Fruit fly (Drosophila melanogaster) ovary, adult (tissue): ENCODE results near the gene Unc-115a.

ENCODE experiments used
- CG17801 ChIP-seq: fragments of 200-800 bp; optimal IDR thresholded peaks from 2 replicates; lab custom pipeline; 2019; ENCODE audit warnings: missing biosample characterization, mild to moderate bottlenecking, missing genetic modification characterization, moderate library complexity; ENCODE audit not compliant: partially characterized antibody

The Unc-115a gene

DNA sequence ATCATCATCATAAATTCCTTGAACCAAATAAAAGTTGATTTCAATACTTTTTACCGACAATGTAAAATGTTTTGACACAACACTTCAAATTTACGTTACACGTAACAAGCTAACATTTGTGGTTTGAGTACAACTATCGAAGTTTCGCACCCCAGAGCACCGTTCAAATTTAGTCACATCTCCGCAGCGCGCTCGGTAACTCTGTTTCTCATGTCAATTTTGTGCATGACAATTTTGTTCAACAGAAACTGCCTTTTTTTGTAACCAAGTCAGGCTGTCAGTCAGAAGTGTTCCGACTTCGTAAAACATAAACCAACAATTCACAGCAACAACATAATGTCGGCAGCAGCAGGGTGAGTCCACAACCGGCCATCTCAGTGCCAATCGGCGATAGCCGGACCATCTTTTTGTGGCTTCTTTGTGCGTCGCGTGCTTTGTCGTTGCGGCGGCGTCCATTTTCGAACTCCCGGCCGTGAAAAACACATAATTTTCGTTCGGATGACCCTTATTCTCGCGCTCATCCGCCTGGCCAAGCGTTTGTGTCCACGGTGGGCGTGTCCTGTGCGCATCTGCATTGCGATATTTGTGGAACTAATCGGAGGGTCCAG is 27.4 kb downstream of the Unc-115a start, which contains the start of gene p23:
TSS of gene p23 (plus strand) at position 194 of the 608 bp plus-strand sequence.
- TF ChIP-seq CG17801 (GFP tag; lab: Kevin White, UChicago) = no peak

DNA sequence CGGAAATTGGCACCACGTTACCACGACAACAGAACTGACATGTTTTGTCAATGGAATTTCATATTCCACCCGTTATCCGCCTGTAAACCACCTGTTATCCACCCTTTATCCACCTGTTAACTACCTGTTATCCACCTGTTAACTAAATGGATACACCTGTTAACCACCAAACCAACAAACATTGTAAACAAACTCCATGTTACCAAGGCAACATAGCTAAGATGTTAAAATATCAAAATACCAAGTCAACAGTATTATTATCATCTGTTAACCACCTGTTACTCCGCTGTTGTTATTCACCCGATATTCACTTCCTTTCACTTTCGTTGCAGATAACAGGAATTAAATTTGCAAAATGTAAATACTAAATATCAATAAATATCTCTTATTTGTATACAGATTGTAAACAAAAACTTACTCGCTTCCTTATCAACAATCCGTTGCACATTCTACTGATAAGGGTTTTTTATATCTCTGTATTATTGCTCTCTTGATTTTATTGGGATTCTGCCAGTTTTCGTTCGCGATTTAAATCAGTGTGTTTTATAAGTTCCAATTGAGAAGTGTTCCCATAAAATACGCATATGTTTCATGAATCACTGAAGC is 30.1 kb downstream of the Unc-115a start, which contains the start of gene Nepl12:
TSS of gene Nepl12 (plus strand) at position 556 of the 606 bp plus-strand sequence.
- TF ChIP-seq CG17801 (GFP tag; lab: Kevin White, UChicago) = no peak

DNA sequence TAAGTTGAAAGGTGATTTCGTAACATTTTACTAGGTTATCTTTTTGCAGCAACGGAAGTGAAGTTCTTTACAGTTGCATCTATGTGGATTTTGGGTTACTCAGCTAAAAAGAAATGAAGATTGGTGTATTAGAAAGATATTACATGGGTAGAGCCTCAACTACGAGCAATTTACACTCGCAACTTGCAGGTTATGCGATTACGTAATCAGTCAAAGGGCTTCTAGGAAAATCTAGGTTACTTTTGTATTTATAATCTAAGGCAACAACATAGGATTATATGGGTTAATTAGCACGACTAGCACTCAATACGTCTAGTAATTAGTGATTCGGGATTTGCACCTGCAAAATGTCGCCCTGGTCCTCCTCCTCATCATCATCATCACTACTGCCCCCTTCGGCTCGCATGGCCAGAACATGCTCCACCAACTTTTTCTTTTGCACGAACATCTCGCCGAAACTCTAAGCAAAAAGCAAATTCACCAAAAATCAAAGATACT is 31.0 kb downstream of the Unc-115a start, which contains the start of gene Dhc1:
TSS of gene Dhc1 (minus strand) at position 448 of the 498 bp plus-strand sequence.
- no peak for TF ChIP-seq CG17801 (GFP tag; lab: Kevin White, UChicago)

DNA sequence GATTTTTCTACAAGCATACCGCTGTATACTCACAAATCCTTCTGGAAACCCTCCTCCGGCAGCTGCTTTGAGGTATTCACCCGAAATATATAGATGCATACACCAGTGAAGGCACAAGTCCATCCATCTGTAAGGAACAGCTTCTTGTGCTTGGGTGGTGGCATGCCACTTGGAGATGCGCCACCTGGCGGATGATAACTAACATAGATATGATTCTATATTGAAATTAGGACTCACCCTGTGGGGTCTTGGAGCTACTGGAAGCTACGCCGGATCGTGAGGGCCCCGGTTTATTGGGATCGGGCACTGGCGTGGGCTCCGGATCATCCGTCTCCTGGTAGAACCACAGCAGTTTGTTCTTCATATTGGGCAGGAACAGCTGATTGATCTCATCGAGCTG is 32.0 kb downstream of the Unc-115a start:
- TF ChIP-seq CG17801 (GFP tag; lab: Kevin White, UChicago) = no peak

DNA sequence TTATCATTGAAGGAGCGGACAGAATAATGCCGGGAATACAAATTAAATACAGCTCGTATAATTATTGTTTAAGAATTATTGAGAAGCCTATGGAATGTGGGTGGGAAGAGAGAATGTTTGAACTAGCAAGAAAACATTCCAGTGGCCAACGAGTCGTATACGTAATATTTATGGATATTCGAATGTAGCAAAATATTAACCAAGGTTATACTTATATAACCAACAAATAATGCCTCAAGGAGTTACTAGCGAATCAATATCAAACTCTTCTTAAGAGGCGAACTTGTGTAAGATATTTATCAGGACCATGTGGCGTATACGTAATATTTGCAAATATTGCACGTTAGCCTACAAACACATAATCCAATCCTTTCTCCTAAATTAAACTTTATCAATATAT is 39.8 kb downstream of the Unc-115a start:
- TF ChIP-seq CG17801 (GFP tag; lab: Kevin White, UChicago) = no peak

DNA sequence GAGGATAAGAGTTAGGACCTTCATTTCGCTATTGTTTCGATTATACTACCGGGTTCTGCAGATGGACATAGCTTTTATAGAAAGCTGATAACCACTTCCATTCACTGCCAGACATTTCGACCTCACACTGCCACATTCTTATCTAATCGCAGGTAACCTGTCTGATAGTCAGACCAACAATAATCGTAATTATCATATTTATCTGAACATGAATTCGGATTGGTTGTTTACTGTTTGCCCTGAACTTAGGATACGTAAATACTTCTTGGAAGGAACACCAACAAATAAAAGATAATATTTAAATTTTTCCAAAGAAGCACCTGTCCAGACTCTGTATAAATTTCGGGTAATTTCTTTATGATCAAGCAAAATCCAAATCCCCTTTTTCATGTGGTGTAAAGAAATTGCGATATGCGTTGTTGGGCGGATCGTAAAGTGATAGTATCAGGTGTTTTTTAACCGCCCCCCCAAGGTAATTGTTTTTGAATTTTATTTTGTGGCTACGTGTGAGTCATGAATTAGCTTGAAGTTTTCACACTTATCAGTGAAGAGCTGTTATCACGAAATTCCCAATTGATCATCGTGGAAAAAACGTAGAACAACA is 59.0 kb downstream of the Unc-115a start, which contains the start of gene Fst:
TSS of gene Fst (minus strand) at position 51 of the 604 bp plus-strand sequence.
- TF ChIP-seq CG17801 (GFP tag; lab: Kevin White, UChicago) = no peak

DNA sequence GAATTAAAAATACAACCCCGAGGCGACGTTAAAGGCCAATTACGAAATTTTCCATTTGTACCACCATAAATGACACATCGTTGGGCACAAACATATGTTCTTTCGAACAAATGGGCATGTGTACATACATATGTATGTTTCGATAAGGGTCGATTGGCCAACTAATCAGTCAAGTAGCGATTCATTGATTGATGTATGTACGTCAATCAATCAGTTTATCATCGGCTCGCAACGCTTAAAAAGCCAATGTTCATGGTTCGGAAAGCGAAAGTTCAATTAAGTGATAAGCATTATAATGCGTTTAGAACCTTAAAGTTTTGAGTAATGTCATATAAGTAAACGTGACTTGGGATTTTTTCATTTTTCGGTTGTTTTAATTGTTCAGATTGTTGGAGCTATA is 60.6 kb downstream of the Unc-115a start:
- no peak for TF ChIP-seq CG17801 (GFP tag; lab: Kevin White, UChicago)
